Worm (Caenorhabditis elegans) whole organism, L2 larva: ENCODE measurements around the gene F54E7.6.

Source experiments
- C34F6.9 ChIP-seq: fragments of 150-350 bp; optimal IDR thresholded peaks from 2 replicates; lab custom pipeline; 2014; ENCODE audit warnings: missing biosample characterization, missing genetic modification characterization
- F13H6.1 ChIP-seq: sonication (generic microtip); optimal IDR thresholded peaks from 2 replicates; lab custom pipeline; 2016; ENCODE audit warnings: missing genetic modification characterization, missing compliant biosample characterization
- Y55F3AM.14 ChIP-seq: fragments of 200-800 bp; sonication (Bioruptor generic); optimal IDR thresholded peaks from 2 replicates; lab custom pipeline; 2018; ENCODE audit warnings: mild to moderate bottlenecking, missing genetic modification characterization, missing compliant biosample characterization
- ZK546.5 ChIP-seq: sonication (generic microtip); optimal IDR thresholded peaks from 2 replicates; lab custom pipeline; 2017; ENCODE audit warnings: missing biosample characterization, missing genetic modification characterization
- alr-1 ChIP-seq: fragments of 150-350 bp; optimal IDR thresholded peaks from 2 replicates; lab custom pipeline; 2014; ENCODE audit warnings: missing biosample characterization, missing genetic modification characterization
- ama-1 ChIP-seq: fragments of 150-350 bp; optimal IDR thresholded peaks from 2 replicates; lab custom pipeline; 2018; ENCODE audit warnings: inconsistent platforms
- ceh-16 ChIP-seq: fragments of 150-350 bp; optimal IDR thresholded peaks from 2 replicates; lab custom pipeline; 2014; ENCODE audit warnings: missing biosample characterization, missing genetic modification characterization
- ceh-82 ChIP-seq: fragments of 150-350 bp; optimal IDR thresholded peaks from 2 replicates; lab custom pipeline; 2014; ENCODE audit warnings: missing biosample characterization, missing genetic modification characterization
- crh-2 ChIP-seq: sonication (generic microtip); optimal IDR thresholded peaks from 2 replicates; lab custom pipeline; 2017; ENCODE audit warnings: missing biosample characterization, missing genetic modification characterization
- egl-27 ChIP-seq: sonication (generic microtip); optimal IDR thresholded peaks from 3 replicates; lab custom pipeline; 2017; ENCODE audit warnings: missing biosample characterization, missing genetic modification reagents, missing genetic modification characterization
- elt-1 ChIP-seq: fragments of 150-350 bp; optimal IDR thresholded peaks from 2 replicates; lab custom pipeline; 2014; ENCODE audit warnings: missing biosample characterization, missing genetic modification characterization
- elt-3 ChIP-seq: sonication (generic microtip); optimal IDR thresholded peaks from 2 replicates; lab custom pipeline; 2017; ENCODE audit warnings: missing biosample characterization, missing genetic modification characterization
- fos-1 ChIP-seq: fragments of 150-350 bp; optimal IDR thresholded peaks from 2 replicates; lab custom pipeline; 2014; ENCODE audit warnings: missing biosample characterization, missing genetic modification characterization
- gmeb-1 ChIP-seq: fragments of 150-350 bp; optimal IDR thresholded peaks from 2 replicates; lab custom pipeline; 2014; ENCODE audit warnings: missing biosample characterization, missing genetic modification characterization
- lin-11 ChIP-seq: fragments of 150-350 bp; sonication (generic microtip); optimal IDR thresholded peaks from 2 replicates; lab custom pipeline; 2014; ENCODE audit warnings: missing biosample characterization, missing genetic modification characterization, inconsistent platforms, mixed read lengths
- mab-5 ChIP-seq: fragments of 150-350 bp; optimal IDR thresholded peaks from 2 replicates; lab custom pipeline; 2014; ENCODE audit warnings: missing biosample characterization, missing genetic modification characterization
- mdl-1 ChIP-seq, 2 experiments: fragments of 150-350 bp in 1 of 2; sonication (generic microtip) in 1 of 2; optimal IDR thresholded peaks; 2 replicates each; lab custom pipeline; 2017; ENCODE audit warnings: missing biosample characterization in 2 of 2, missing genetic modification characterization in 2 of 2
- nhr-10 ChIP-seq: sonication (generic microtip); optimal IDR thresholded peaks from 2 replicates; lab custom pipeline; 2017; ENCODE audit warnings: missing biosample characterization, missing genetic modification characterization
- nhr-11 ChIP-seq: fragments of 150-350 bp; optimal IDR thresholded peaks from 2 replicates; lab custom pipeline; 2014; ENCODE audit warnings: missing biosample characterization, missing genetic modification characterization
- nhr-12 ChIP-seq: fragments of 150-350 bp; optimal IDR thresholded peaks from 2 replicates; lab custom pipeline; 2014; ENCODE audit warnings: missing biosample characterization, missing genetic modification characterization
- nhr-21 ChIP-seq: fragments of 150-350 bp; optimal IDR thresholded peaks from 2 replicates; lab custom pipeline; 2014; ENCODE audit warnings: missing biosample characterization, missing genetic modification characterization
- nhr-23 ChIP-seq: fragments of 150-350 bp; optimal IDR thresholded peaks from 2 replicates; lab custom pipeline; 2014; ENCODE audit warnings: missing biosample characterization, missing genetic modification reagents, missing genetic modification characterization
- nhr-6 ChIP-seq: fragments of 150-350 bp; optimal IDR thresholded peaks from 2 replicates; lab custom pipeline; 2014; ENCODE audit warnings: missing biosample characterization, missing genetic modification characterization
- peb-1 ChIP-seq: fragments of 150-350 bp; optimal IDR thresholded peaks from 2 replicates; lab custom pipeline; 2014; ENCODE audit warnings: missing biosample characterization, missing genetic modification characterization
- sem-4 ChIP-seq: fragments of 150-350 bp; optimal IDR thresholded peaks from 2 replicates; lab custom pipeline; 2014; ENCODE audit warnings: missing biosample characterization, missing genetic modification reagents, missing genetic modification characterization
- skn-1 ChIP-seq: sonication (generic microtip); optimal IDR thresholded peaks from 2 replicates; lab custom pipeline; 2017; ENCODE audit warnings: missing biosample characterization, missing genetic modification characterization
- sma-3 ChIP-seq: sonication (generic microtip); optimal IDR thresholded peaks from 2 replicates; lab custom pipeline; 2016; ENCODE audit warnings: missing genetic modification reagents, missing genetic modification characterization, missing compliant biosample characterization
- unc-62 ChIP-seq: fragments of 150-350 bp; optimal IDR thresholded peaks from 2 replicates; lab custom pipeline; 2014; ENCODE audit warnings: missing biosample characterization, missing genetic modification reagents, missing genetic modification characterization
- zag-1 ChIP-seq: fragments of 150-350 bp; optimal IDR thresholded peaks from 2 replicates; lab custom pipeline; 2014; ENCODE audit warnings: missing biosample characterization, missing genetic modification characterization
- ztf-4 ChIP-seq: fragments of 150-350 bp; optimal IDR thresholded peaks from 2 replicates; lab custom pipeline; 2014; ENCODE audit warnings: missing biosample characterization, missing genetic modification characterization

The F54E7.6 gene

ce11 chrIII:5620186-5620585 lies 40.7 kb downstream of the F54E7.6 start:
- TF ChIP-seq ZK546.5 (tag; lab: Kevin White, UChicago) (no peak), ztf-4 (tag; lab: Kevin White, UChicago) (peak; percentile 4)

DNA sequence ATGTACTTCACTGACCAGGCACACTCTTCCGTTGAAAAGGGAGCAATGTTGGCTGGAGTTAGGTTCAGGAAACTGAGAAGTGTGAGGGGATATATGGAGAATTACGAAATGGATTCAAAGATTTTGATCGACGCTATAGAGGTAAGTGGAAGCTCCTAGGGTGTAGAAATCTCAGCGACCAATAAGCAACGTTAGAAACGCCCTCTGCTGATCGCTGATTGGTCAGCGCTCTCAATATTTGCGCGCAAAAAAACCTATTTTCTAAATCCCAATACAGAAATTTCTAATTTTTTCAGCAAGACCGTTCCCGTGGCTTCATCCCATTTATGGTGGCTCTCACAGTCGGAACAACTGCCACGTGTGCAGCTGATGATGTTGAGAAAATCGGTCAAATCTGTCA lies 45.2 kb downstream of the F54E7.6 start:
- no peak for TF ChIP-seq C34F6.9 (tag; lab: Kevin White, UChicago)
- no peak for TF ChIP-seq gmeb-1 (tag; lab: Kevin White, UChicago)
- TF ChIP-seq elt-3 (tag; lab: Kevin White, UChicago) = no peak
- TF ChIP-seq skn-1 (tag; lab: Kevin White, UChicago) = no peak
- TF ChIP-seq sma-3 (GFP tag; lab: Kevin White, UChicago) = no peak
- no peak for TF ChIP-seq nhr-6 (tag; lab: Kevin White, UChicago)
- TF ChIP-seq elt-1 (tag; lab: Kevin White, UChicago) = no peak
- TF ChIP-seq sem-4 (tag; lab: Kevin White, UChicago) = no peak
- TF ChIP-seq peb-1 (tag; lab: Kevin White, UChicago) = no peak
- TF ChIP-seq lin-11 (tag; lab: Kevin White, UChicago) = no peak
- TF ChIP-seq F13H6.1 (tag; lab: Kevin White, UChicago) = no peak
- no peak for TF ChIP-seq mab-5
- no peak for TF ChIP-seq nhr-10 (tag; lab: Kevin White, UChicago)
- TF ChIP-seq, all 48 proteins: peak for 0

- TF ChIP-seq nhr-12 = no peak
- no peak for TF ChIP-seq egl-27 (tag; lab: Kevin White, UChicago)
- TF ChIP-seq gmeb-1 (tag; lab: Kevin White, UChicago) = no peak
- no peak for TF ChIP-seq crh-2 (tag; lab: Kevin White, UChicago)
- TF ChIP-seq ztf-4 (tag; lab: Kevin White, UChicago) = no peak
- TF ChIP-seq nhr-11 (tag; lab: Kevin White, UChicago) = no peak
- TF ChIP-seq skn-1 (tag; lab: Kevin White, UChicago) = no peak
- TF ChIP-seq unc-62 (GFP tag; lab: Kevin White, UChicago) = no peak
- TF ChIP-seq ceh-16 (tag; lab: Kevin White, UChicago) = no peak
- no peak for TF ChIP-seq F13H6.1 (tag; lab: Kevin White, UChicago)
- no peak for TF ChIP-seq nhr-21
- TF ChIP-seq zag-1 (tag; lab: Kevin White, UChicago) = no peak
- no peak for TF ChIP-seq peb-1 (tag; lab: Kevin White, UChicago)
- no peak for TF ChIP-seq ama-1 (lab: Kevin White, UChicago)
- no peak for TF ChIP-seq ZK546.5 (tag; lab: Kevin White, UChicago)
- no peak for TF ChIP-seq ceh-82 (tag; lab: Kevin White, UChicago)
- TF ChIP-seq mdl-1 (tag; optimal IDR thresholded peaks at IDR 0.05; lab: Kevin White, UChicago) = no peak
Measured at ce11 chrIII:5614648-5615047, 46.2 kb downstream of the F54E7.6 start, which contains the start of gene basl-1. Gene basl-1 (plus strand): TSS chrIII:5614948.

DNA sequence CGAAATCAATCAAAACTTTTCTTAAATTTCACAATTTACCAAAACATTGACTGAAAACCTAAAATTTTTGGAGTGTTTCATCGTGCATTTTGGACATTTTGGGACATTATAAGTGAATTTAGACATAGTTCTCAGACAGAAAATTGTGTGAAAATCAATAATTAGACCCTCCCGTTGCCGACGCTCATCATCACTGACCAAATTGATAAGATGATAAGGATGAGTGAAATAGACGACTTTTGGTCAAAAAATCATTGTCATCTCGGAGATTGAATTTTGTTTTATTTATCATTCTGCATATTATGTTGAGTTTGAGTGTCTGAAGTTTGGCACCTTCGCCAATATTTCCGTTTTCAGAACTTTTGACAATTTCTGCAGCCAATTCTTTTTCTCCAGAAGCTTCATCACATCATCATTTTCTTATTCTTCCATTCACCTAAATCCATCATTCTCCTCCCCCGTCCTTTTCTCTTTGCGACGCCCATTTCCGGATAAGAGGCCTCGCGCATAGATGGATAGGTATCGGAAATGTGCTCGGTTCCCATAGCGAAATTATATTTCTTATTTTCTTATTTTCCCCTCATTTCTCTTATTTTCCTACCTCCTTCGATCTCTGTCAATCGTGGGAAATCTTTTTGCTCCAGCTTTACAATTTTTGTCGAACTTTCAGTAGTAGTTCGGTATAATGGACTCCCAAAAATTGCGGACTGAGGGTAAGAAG lies 49.1 kb downstream of the F54E7.6 start, which contains the start of gene bas-1:
Gene bas-1, plus strand, starts transcription at position 671 of the 721 bp plus-strand sequence.
- TF ChIP-seq nhr-12 (no peak), fos-1 (tag; lab: Kevin White, UChicago) (peak; percentile 53), ztf-4 (tag; lab: Kevin White, UChicago) (no peak), alr-1 (no peak), nhr-10 (tag; lab: Kevin White, UChicago) (no peak), sma-3 (GFP tag; lab: Kevin White, UChicago) (no peak), C34F6.9 (tag; lab: Kevin White, UChicago) (no peak), nhr-23 (tag; lab: Kevin White, UChicago) (no peak)
- TF ChIP-seq, all 48 proteins: peak for 1

DNA sequence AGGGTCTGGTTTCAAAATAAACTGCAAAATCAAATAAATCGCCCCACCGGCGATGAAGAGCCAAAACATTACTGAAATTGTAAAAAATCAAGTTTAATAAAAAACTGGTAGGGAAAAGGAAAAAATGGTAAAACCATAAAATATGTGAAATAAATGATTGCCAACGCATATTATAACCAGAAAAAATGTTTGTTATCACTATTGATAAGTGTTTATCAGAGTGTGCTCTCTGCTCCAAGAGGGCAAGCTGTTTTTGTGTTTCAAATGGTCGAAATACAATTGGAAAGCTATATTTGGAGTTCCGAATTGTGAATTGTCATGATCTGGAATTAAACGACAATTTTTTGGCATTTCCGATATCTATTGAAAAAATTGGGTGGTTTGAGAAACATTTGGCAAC lies 50.6 kb downstream of the F54E7.6 start, which contains the start of gene C05D2.8:
Gene C05D2.8, minus strand, starts transcription at position 71 of the 400 bp plus-strand sequence.
- TF ChIP-seq fos-1 (tag; lab: Kevin White, UChicago) (peak; percentile 69), Y55F3AM.14 (GFP tag; lab: Kevin White, UChicago) (no peak), crh-2 (tag; lab: Kevin White, UChicago) (peak; percentile 6)
- TF ChIP-seq, all 48 proteins: peak for 2
